Worm (Caenorhabditis elegans): ENCODE results near the gene rsp-4.

- TF ChIP-seq ama-1 (optimal IDR thresholded peaks at IDR 0.05) (no peak), hmg-4 (GFP tag; optimal IDR thresholded peaks at IDR 0.05) (no peak), ets-7 (tag; optimal IDR thresholded peaks at IDR 0.05) (peak; percentile 20), tbx-11 (GFP tag; IDR thresholded peaks at IDR 0.05) (no peak)
These were observed 1.2 kb upstream of the rsp-4 start, which contains the start of gene ndx-6 for ce11 chrII:5389831-5390323.
